Worm (Caenorhabditis elegans) whole organism, L3 larva: ENCODE measurements around the gene C04A11.5.

Experiments
- R02D3.7 ChIP-seq: fragments of 150-350 bp; optimal IDR thresholded peaks from 2 replicates; lab custom pipeline; 2014; ENCODE audit warnings: missing biosample characterization, missing genetic modification characterization
- ZK546.5 ChIP-seq: sonication (generic microtip); optimal IDR thresholded peaks from 2 replicates; lab custom pipeline; 2017; ENCODE audit warnings: missing biosample characterization, missing genetic modification characterization
- aly-2 ChIP-seq: fragments of 150-350 bp; optimal IDR thresholded peaks from 2 replicates; lab custom pipeline; 2014; ENCODE audit warnings: missing biosample characterization, missing genetic modification characterization
- ama-1 ChIP-seq: fragments of 150-350 bp; optimal IDR thresholded peaks from 2 replicates; lab custom pipeline; 2018
- ceh-16 ChIP-seq: sonication (generic microtip); optimal IDR thresholded peaks from 2 replicates; lab custom pipeline; 2017; ENCODE audit warnings: missing biosample characterization, missing genetic modification characterization
- ceh-28 ChIP-seq: fragments of 150-350 bp; optimal IDR thresholded peaks from 2 replicates; lab custom pipeline; 2014; ENCODE audit warnings: missing biosample characterization, missing genetic modification reagents, missing genetic modification characterization
- ceh-82 ChIP-seq: fragments of 150-350 bp; optimal IDR thresholded peaks from 2 replicates; lab custom pipeline; 2014; ENCODE audit warnings: missing biosample characterization, missing genetic modification characterization
- ceh-9 ChIP-seq: sonication (generic microtip); optimal IDR thresholded peaks from 2 replicates; lab custom pipeline; 2018; ENCODE audit warnings: missing biosample characterization, missing genetic modification characterization
- daf-12 ChIP-seq: fragments of 150-350 bp; optimal IDR thresholded peaks from 2 replicates; lab custom pipeline; 2014; ENCODE audit warnings: missing biosample characterization, missing genetic modification reagents, missing genetic modification characterization
- egl-27 ChIP-seq: sonication (generic microtip); optimal IDR thresholded peaks from 4 replicates; lab custom pipeline; 2017; ENCODE audit warnings: missing biosample characterization, missing genetic modification reagents, missing genetic modification characterization
- egl-5 ChIP-seq: fragments of 150-350 bp; optimal IDR thresholded peaks from 2 replicates; lab custom pipeline; 2017; ENCODE audit warnings: missing biosample characterization, missing genetic modification reagents, missing genetic modification characterization, inconsistent platforms
- elt-1 ChIP-seq: fragments of 150-350 bp; optimal IDR thresholded peaks from 2 replicates; lab custom pipeline; 2014; ENCODE audit warnings: missing biosample characterization, missing genetic modification characterization
- elt-2 ChIP-seq: sonication (generic microtip); optimal IDR thresholded peaks from 2 replicates; lab custom pipeline; 2016; ENCODE audit warnings: missing genetic modification reagents, mild to moderate bottlenecking, missing genetic modification characterization, missing compliant biosample characterization
- elt-3 ChIP-seq, 3 experiments: fragments of 150-350 bp in 1 of 3; sonication (generic microtip) in 2 of 3; optimal IDR thresholded peaks; 2 replicates in 2 of 3; 4 replicates in 1 of 3; lab custom pipeline; 2014 to 2017; ENCODE audit warnings: missing biosample characterization in 3 of 3, missing genetic modification characterization in 3 of 3
- eor-1 ChIP-seq, 2 experiments: fragments of 150-350 bp; optimal IDR thresholded peaks; 2 replicates each; lab custom pipeline; 2014 to 2018; ENCODE audit warnings: missing biosample characterization in 2 of 2, missing genetic modification characterization in 2 of 2
- fkh-10 ChIP-seq: sonication (generic microtip); optimal IDR thresholded peaks from 2 replicates; lab custom pipeline; 2017; ENCODE audit warnings: missing biosample characterization, missing genetic modification reagents, missing genetic modification characterization
- fkh-2 ChIP-seq: fragments of 150-350 bp; optimal IDR thresholded peaks from 2 replicates; lab custom pipeline; 2014; ENCODE audit warnings: missing biosample characterization, missing genetic modification reagents, missing genetic modification characterization
- fos-1 ChIP-seq: fragments of 150-350 bp; optimal IDR thresholded peaks from 2 replicates; lab custom pipeline; 2014; ENCODE audit warnings: missing biosample characterization, missing genetic modification characterization
- hmg-11 ChIP-seq: sonication (generic microtip); optimal IDR thresholded peaks from 2 replicates; lab custom pipeline; 2016; ENCODE audit warnings: missing genetic modification characterization, missing compliant biosample characterization
- jun-1 ChIP-seq: fragments of 150-350 bp; optimal IDR thresholded peaks from 2 replicates; lab custom pipeline; 2014; ENCODE audit warnings: missing biosample characterization, missing genetic modification reagents, missing genetic modification characterization
- lin-15B ChIP-seq: fragments of 150-350 bp; optimal IDR thresholded peaks from 2 replicates; lab custom pipeline; 2014; ENCODE audit warnings: missing biosample characterization, missing genetic modification characterization
- lin-39 ChIP-seq: fragments of 150-350 bp; optimal IDR thresholded peaks from 2 replicates; lab custom pipeline; 2018; ENCODE audit warnings: missing biosample characterization, missing genetic modification reagents, missing genetic modification characterization
- lsy-12 ChIP-seq: sonication (generic microtip); optimal IDR thresholded peaks from 2 replicates; lab custom pipeline; 2016; ENCODE audit warnings: mild to moderate bottlenecking, missing genetic modification characterization, missing compliant biosample characterization
- mdl-1 ChIP-seq: fragments of 150-350 bp; optimal IDR thresholded peaks from 2 replicates; lab custom pipeline; 2014; ENCODE audit warnings: missing biosample characterization, missing genetic modification characterization
- mml-1 ChIP-seq: fragments of 150-350 bp; sonication (generic microtip); optimal IDR thresholded peaks from 3 replicates; lab custom pipeline; 2014; ENCODE audit warnings: missing biosample characterization, missing genetic modification characterization
- nfya-1 ChIP-seq: sonication (generic microtip); optimal IDR thresholded peaks from 2 replicates; lab custom pipeline; 2017; ENCODE audit warnings: missing genetic modification characterization, mild to moderate bottlenecking, missing compliant biosample characterization, antibody characterized with exemption, moderate library complexity; ENCODE audit not compliant: insufficient read depth
- nhr-11 ChIP-seq: fragments of 150-350 bp; optimal IDR thresholded peaks from 2 replicates; lab custom pipeline; 2014; ENCODE audit warnings: missing biosample characterization, missing genetic modification characterization
- nhr-12 ChIP-seq: fragments of 150-350 bp; optimal IDR thresholded peaks from 2 replicates; lab custom pipeline; 2014; ENCODE audit warnings: missing biosample characterization, missing genetic modification characterization
- nhr-23 ChIP-seq: fragments of 150-350 bp; optimal IDR thresholded peaks from 2 replicates; lab custom pipeline; 2014; ENCODE audit warnings: missing biosample characterization, missing genetic modification reagents, missing genetic modification characterization
- nhr-237 ChIP-seq: fragments of 150-350 bp; optimal IDR thresholded peaks from 2 replicates; lab custom pipeline; 2014; ENCODE audit warnings: missing biosample characterization, missing genetic modification characterization
- nhr-25 ChIP-seq: sonication (generic microtip); optimal IDR thresholded peaks from 2 replicates; lab custom pipeline; 2017; ENCODE audit warnings: missing biosample characterization, missing genetic modification characterization
- nhr-28 ChIP-seq: fragments of 150-350 bp; optimal IDR thresholded peaks from 2 replicates; lab custom pipeline; 2014; ENCODE audit warnings: missing biosample characterization, missing genetic modification characterization
- nhr-43 ChIP-seq: sonication (generic microtip); optimal IDR thresholded peaks from 2 replicates; lab custom pipeline; 2016; ENCODE audit warnings: mild to moderate bottlenecking, missing genetic modification characterization, missing compliant biosample characterization; ENCODE audit not compliant: poor library complexity, severe bottlenecking
- nhr-67 ChIP-seq: fragments of 150-350 bp; optimal IDR thresholded peaks from 2 replicates; lab custom pipeline; 2014; ENCODE audit warnings: missing biosample characterization, missing genetic modification characterization
- nhr-76 ChIP-seq: fragments of 150-350 bp; sonication (generic microtip); optimal IDR thresholded peaks from 5 replicates; lab custom pipeline; 2014; ENCODE audit warnings: missing biosample characterization, missing genetic modification characterization
- nhr-77 ChIP-seq: fragments of 150-350 bp; optimal IDR thresholded peaks from 2 replicates; lab custom pipeline; 2014; ENCODE audit warnings: missing biosample characterization, missing genetic modification characterization
- pha-4 ChIP-seq: fragments of 150-350 bp; optimal IDR thresholded peaks from 2 replicates; lab custom pipeline; 2014; ENCODE audit warnings: missing biosample characterization, missing genetic modification reagents, missing genetic modification characterization
- pqm-1 ChIP-seq: fragments of 150-350 bp; optimal IDR thresholded peaks from 2 replicates; lab custom pipeline; 2017; ENCODE audit warnings: missing biosample characterization, missing genetic modification characterization, inconsistent platforms
- sea-2 ChIP-seq: fragments of 150-350 bp; sonication (generic microtip); optimal IDR thresholded peaks from 4 replicates; lab custom pipeline; 2014; ENCODE audit warnings: missing biosample characterization, missing genetic modification reagents, missing genetic modification characterization
- skn-1 ChIP-seq: fragments of 150-350 bp; optimal IDR thresholded peaks from 2 replicates; lab custom pipeline; 2014; ENCODE audit warnings: missing biosample characterization, missing genetic modification characterization
- snpc-4 ChIP-seq: fragments of 150-350 bp; optimal IDR thresholded peaks from 2 replicates; lab custom pipeline; 2014; ENCODE audit warnings: missing biosample characterization, missing genetic modification characterization
- tbx-2 ChIP-seq: sonication (generic microtip); optimal IDR thresholded peaks from 2 replicates; lab custom pipeline; 2016; ENCODE audit warnings: mild to moderate bottlenecking, missing genetic modification characterization, missing compliant biosample characterization
- unc-39 ChIP-seq: sonication (generic microtip); optimal IDR thresholded peaks from 4 replicates; lab custom pipeline; 2017; ENCODE audit warnings: missing biosample characterization, missing genetic modification characterization
- unc-62 ChIP-seq: fragments of 150-350 bp; sonication (generic microtip); optimal IDR thresholded peaks from 4 replicates; lab custom pipeline; 2014; ENCODE audit warnings: missing biosample characterization, missing genetic modification reagents, missing genetic modification characterization
- zag-1 ChIP-seq: fragments of 150-350 bp; optimal IDR thresholded peaks from 2 replicates; lab custom pipeline; 2014; ENCODE audit warnings: missing biosample characterization, missing genetic modification characterization
- ztf-11 ChIP-seq: fragments of 150-350 bp; optimal IDR thresholded peaks from 2 replicates; lab custom pipeline; 2014; ENCODE audit warnings: missing biosample characterization, missing genetic modification characterization
- ztf-4 ChIP-seq: fragments of 150-350 bp; optimal IDR thresholded peaks from 2 replicates; lab custom pipeline; 2014; ENCODE audit warnings: missing biosample characterization, missing genetic modification characterization

C04A11.5 gene

DNA sequence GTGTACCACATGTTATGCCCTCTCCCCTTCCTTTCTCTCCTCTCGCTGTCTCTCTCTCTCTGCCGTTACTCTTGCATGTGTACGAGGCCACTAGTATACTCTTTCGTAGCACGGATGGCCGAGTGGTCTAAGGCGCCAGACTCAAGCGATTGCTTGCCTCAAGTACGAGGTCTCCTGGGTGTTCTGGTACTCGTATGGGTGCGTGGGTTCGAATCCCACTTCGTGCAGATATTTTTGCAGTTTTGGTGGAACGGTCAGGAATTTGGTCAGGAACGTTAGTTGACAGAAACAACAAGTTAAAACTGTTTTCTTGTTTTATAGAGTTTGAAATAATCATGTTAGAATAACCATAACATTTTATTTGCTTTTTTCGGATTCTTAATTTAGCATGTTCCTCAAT lies 1.1 kb downstream of the C04A11.5 start:
- peak; percentile 67 for TF ChIP-seq nhr-23 (tag; lab: Kevin White, UChicago)
- TF ChIP-seq jun-1, result peak; percentile 86
- TF ChIP-seq nhr-28 (tag; lab: Kevin White, UChicago), result no peak
- no peak for TF ChIP-seq nhr-237 (tag; lab: Kevin White, UChicago)
- TF ChIP-seq nhr-25 (tag; lab: Kevin White, UChicago), result peak; percentile 46
- no peak for TF ChIP-seq fos-1 (tag; lab: Kevin White, UChicago)
- TF ChIP-seq elt-2 (tag; lab: Kevin White, UChicago), result peak; percentile 49
- peak; percentile 81 for TF ChIP-seq nhr-43 (tag; lab: Kevin White, UChicago)
- peak; percentile 41 for TF ChIP-seq pqm-1
- TF ChIP-seq egl-5 (tag; lab: Kevin White, UChicago), result peak; percentile 89
- TF ChIP-seq R02D3.7 (tag; lab: Kevin White, UChicago), result peak; percentile 38
- peak; percentile 11 for TF ChIP-seq snpc-4 (tag; lab: Kevin White, UChicago)
- peak; percentile 37 for TF ChIP-seq ceh-82 (tag; lab: Kevin White, UChicago)
- no peak for TF ChIP-seq mml-1
- TF ChIP-seq ZK546.5, result no peak
- TF ChIP-seq ztf-11, result no peak
- peak; percentile 58 for TF ChIP-seq elt-1 (tag; lab: Kevin White, UChicago)
- TF ChIP-seq fkh-2 (tag; lab: Kevin White, UChicago), result no peak
- TF ChIP-seq aly-2 (tag; lab: Kevin White, UChicago), result no peak
- TF ChIP-seq lin-39, result peak; percentile 87
- no peak for TF ChIP-seq unc-62 (GFP tag; lab: Kevin White, UChicago)
- TF ChIP-seq egl-27, result peak; percentile 30
- peak; percentile 71 for TF ChIP-seq nfya-1
- no peak for TF ChIP-seq ceh-16 (tag; lab: Kevin White, UChicago)
- TF ChIP-seq nhr-12 (tag; lab: Kevin White, UChicago), result no peak
- peak; percentile 37 for TF ChIP-seq nhr-76 (tag; lab: Kevin White, UChicago)
- TF ChIP-seq ama-1 (lab: Kevin White, UChicago), result peak; percentile 49
- peak; percentile 58 for TF ChIP-seq sea-2 (GFP tag; lab: Kevin White, UChicago)
- TF ChIP-seq ztf-4 (tag; lab: Kevin White, UChicago), result peak; percentile 49
- TF ChIP-seq skn-1, result peak; percentile 43
- TF ChIP-seq nhr-11 (tag; lab: Kevin White, UChicago), result peak; percentile 33
- TF ChIP-seq lsy-12 (tag; lab: Kevin White, UChicago), result peak; percentile 85
- TF ChIP-seq tbx-2 (tag; lab: Kevin White, UChicago), result peak; percentile 85
- TF ChIP-seq zag-1, result no peak
- peak; percentile 38 for TF ChIP-seq lin-15B
- peak; percentile 81 for TF ChIP-seq pha-4 (tag; lab: Kevin White, UChicago)
- peak; percentile 27 for TF ChIP-seq unc-39 (tag; lab: Kevin White, UChicago)
- TF ChIP-seq nhr-77 (tag; lab: Kevin White, UChicago), result peak; percentile 46
- TF ChIP-seq daf-12 (tag; lab: Kevin White, UChicago), result no peak
- TF ChIP-seq ceh-9 (tag; lab: Kevin White, UChicago), result no peak
- peak; percentile 99 for TF ChIP-seq hmg-11 (tag; lab: Kevin White, UChicago)
- no peak for TF ChIP-seq eor-1 (tag; optimal IDR thresholded peaks at IDR 0.05; lab: Kevin White, UChicago)
- TF ChIP-seq elt-3 (tag; optimal IDR thresholded peaks at IDR 0.05; lab: Kevin White, UChicago), result peak in 1 of 3 experiments; percentile 31
- no peak for TF ChIP-seq nhr-67 (tag; lab: Kevin White, UChicago)
- no peak for TF ChIP-seq mdl-1
- TF ChIP-seq fkh-10 (GFP tag; lab: Kevin White, UChicago), result peak; percentile 51
- TF ChIP-seq ceh-28 (tag; lab: Kevin White, UChicago), result peak; percentile 13
